Worm (Caenorhabditis elegans) whole organism, L1 larva: Measurements from ENCODE around the gene F22H10.2.

Source experiments
- ces-1 ChIP-seq: fragments of 150-350 bp; optimal IDR thresholded peaks from 2 replicates; lab custom pipeline; 2014; ENCODE audit warnings: missing biosample characterization, missing genetic modification reagents, missing genetic modification characterization
- fkh-10 ChIP-seq: sonication (generic microtip); optimal IDR thresholded peaks from 2 replicates; lab custom pipeline; 2017; ENCODE audit warnings: missing biosample characterization, missing genetic modification reagents, missing genetic modification characterization
- nhr-11 ChIP-seq: fragments of 150-350 bp; optimal IDR thresholded peaks from 2 replicates; lab custom pipeline; 2014; ENCODE audit warnings: missing biosample characterization, missing genetic modification characterization
- snpc-4 ChIP-seq: fragments of 150-350 bp; optimal IDR thresholded peaks from 2 replicates; lab custom pipeline; 2014; ENCODE audit warnings: missing biosample characterization, missing genetic modification characterization

ce11 chrX:16678097-16678496 lies 1.2 kb upstream of the F22H10.2 start:
- TF ChIP-seq fkh-10 (GFP tag; lab: Kevin White, UChicago) (no peak), nhr-11 (no peak), ces-1 (no peak), snpc-4 (tag; lab: Kevin White, UChicago) (no peak)
